Fruit fly (Drosophila melanogaster): ENCODE measurements around the gene Tbcd.

DNA sequence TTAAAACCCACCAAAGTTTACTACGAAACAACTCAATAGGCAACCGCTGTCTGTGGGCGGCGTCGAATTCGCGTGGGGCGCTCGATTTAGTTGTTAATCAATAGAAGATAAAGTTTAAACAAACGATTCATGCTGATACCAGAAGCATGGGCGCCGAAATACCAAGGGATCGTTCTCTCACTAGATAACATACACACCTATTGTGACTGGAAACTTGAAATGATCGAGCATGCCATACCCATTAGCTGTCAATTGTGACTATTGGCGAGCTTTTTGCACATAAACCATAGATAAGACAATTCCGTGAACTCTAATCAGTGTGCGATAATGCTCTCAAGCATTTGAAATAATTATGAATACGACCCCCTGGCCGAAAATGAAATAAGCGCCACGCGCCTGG lies 32.0 kb downstream of the Tbcd start:
- TF ChIP-seq Crg-1 (GFP tag; optimal IDR thresholded peaks at IDR 0.05) (no peak), CG7045 (GFP tag; optimal IDR thresholded peaks at IDR 0.05) (no peak), CG5204 (GFP tag; optimal IDR thresholded peaks at IDR 0.05) (no peak), Mnt (GFP tag; optimal IDR thresholded peaks at IDR 0.05) (no peak), CG33017 (tag; optimal IDR thresholded peaks at IDR 0.05) (no peak), CG14711 (tag; optimal IDR thresholded peaks at IDR 0.05) (no peak)

All from whole organism, adult.